Worm (Caenorhabditis elegans) whole organism, L2 larva: Measurements from ENCODE around the gene srh-5.

Source experiments
- ama-1 ChIP-seq: fragments of 150-350 bp; optimal IDR thresholded peaks from 2 replicates; lab custom pipeline; 2018; ENCODE audit warnings: inconsistent platforms
- ceh-82 ChIP-seq: fragments of 150-350 bp; optimal IDR thresholded peaks from 2 replicates; lab custom pipeline; 2014; ENCODE audit warnings: missing biosample characterization, missing genetic modification characterization
- egl-27 ChIP-seq: sonication (generic microtip); optimal IDR thresholded peaks from 3 replicates; lab custom pipeline; 2017; ENCODE audit warnings: missing biosample characterization, missing genetic modification reagents, missing genetic modification characterization
- gmeb-1 ChIP-seq: fragments of 150-350 bp; optimal IDR thresholded peaks from 2 replicates; lab custom pipeline; 2014; ENCODE audit warnings: missing biosample characterization, missing genetic modification characterization
- nhr-11 ChIP-seq: fragments of 150-350 bp; optimal IDR thresholded peaks from 2 replicates; lab custom pipeline; 2014; ENCODE audit warnings: missing biosample characterization, missing genetic modification characterization
- nhr-12 ChIP-seq: fragments of 150-350 bp; optimal IDR thresholded peaks from 2 replicates; lab custom pipeline; 2014; ENCODE audit warnings: missing biosample characterization, missing genetic modification characterization
- nhr-77 ChIP-seq: fragments of 150-350 bp; optimal IDR thresholded peaks from 2 replicates; lab custom pipeline; 2014; ENCODE audit warnings: missing biosample characterization, missing genetic modification characterization
- unc-55 ChIP-seq: fragments of 150-350 bp; sonication (generic microtip); optimal IDR thresholded peaks from 3 replicates; lab custom pipeline; 2014; ENCODE audit warnings: missing biosample characterization, missing genetic modification reagents, missing genetic modification characterization

- TF ChIP-seq ama-1 (lab: Kevin White, UChicago) (no peak), unc-55 (GFP tag; lab: Kevin White, UChicago) (no peak), nhr-77 (tag; lab: Kevin White, UChicago) (no peak), nhr-11 (tag; lab: Kevin White, UChicago) (no peak), nhr-12 (no peak), ceh-82 (tag; lab: Kevin White, UChicago) (no peak), gmeb-1 (tag; lab: Kevin White, UChicago) (no peak), egl-27 (tag; lab: Kevin White, UChicago) (no peak)
Measured at ce11 chrV:1664921-1665320, 20.5 kb upstream of the srh-5 start, which contains the start of gene K04F1.9.
